Fruit fly (Drosophila melanogaster) whole organism, larva: ENCODE data around the gene Tet.

Experiments used
- noc ChIP-seq: fragments of 200-800 bp; sonication (Bioruptor generic); optimal IDR thresholded peaks from 3 replicates; lab custom pipeline; 2019; ENCODE audit warnings: missing biosample characterization, mild to moderate bottlenecking, missing genetic modification characterization, moderate library complexity

The Tet gene

DNA sequence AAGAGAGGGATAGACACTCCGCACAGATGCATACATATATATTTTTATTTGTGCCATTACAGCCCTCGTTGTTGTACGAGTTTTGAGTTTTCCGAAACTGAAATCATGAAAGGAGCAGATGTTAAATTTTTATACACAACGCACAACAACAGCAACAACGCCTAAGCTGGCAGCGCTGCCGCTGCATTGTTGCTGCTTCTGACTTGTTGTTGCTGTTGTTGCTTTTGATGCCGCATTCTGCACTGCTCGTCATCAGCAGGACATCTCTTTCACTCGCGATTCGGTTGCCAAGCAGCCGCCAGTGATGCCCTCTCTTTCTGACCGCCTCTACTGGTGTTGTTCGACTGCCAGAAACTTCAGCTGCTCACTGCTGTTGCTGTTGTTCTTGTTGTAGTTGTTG, 2.6 kb upstream of the Tet start:
- no peak for TF ChIP-seq noc (tag; lab: Kevin White, UChicago)

DNA sequence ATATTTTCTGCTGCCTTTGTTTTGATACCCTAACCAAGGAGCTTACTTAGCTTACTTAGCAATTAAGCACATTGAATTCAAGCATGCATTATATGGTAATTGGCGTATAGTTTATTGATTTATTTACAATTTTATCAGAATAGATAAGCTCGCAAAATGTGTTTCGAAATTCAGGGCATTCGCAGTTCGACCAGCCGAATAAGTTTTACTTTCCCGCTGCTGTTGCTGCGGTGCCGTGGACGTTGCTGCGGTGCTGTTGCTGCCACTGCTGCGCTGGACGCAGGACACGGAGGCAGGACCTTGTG, 821 bp upstream of the Tet start:
- TF ChIP-seq noc (tag; lab: Kevin White, UChicago) = no peak

DNA sequence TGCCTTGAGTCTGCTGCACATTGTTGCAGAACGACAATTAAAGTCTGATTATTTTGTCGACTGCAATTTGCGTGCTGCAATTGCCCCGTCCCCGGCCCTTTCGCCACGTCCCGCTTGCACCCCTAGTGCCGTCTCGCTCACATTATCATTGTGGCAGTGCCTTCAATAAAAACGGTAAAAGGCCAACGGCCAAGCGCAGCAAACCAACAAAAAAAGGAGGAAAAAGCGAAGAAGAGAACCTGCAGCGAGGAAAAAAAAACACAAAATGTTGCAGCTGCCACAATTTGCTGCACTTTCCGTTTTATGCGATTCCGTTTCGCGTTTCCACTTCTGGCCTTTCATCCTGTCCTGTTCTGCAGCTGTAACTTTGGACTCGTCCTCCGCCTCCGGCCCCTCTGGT, 4.9 kb downstream of the Tet start:
- no peak for TF ChIP-seq noc (tag; lab: Kevin White, UChicago)

DNA sequence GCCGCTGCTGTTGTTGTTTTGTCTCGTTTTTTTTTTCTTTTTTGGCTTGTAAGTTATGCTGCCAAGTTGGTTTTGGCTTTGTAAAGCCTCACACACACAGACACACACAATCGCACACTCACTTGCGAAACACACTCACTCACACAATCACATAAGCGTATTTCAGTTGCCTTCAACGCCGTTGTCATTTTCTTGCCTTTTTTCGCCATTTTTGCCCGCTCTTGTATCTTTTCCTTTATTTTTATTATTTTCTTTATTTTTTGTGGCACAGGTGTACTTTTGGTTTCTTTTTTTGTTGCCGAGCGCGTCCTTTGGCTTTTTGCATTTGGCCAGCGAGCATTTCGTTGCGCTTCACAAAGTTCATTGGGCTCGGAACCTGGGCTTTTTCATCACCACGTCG, 5.9 kb downstream of the Tet start:
- no peak for TF ChIP-seq noc (tag; lab: Kevin White, UChicago)

DNA sequence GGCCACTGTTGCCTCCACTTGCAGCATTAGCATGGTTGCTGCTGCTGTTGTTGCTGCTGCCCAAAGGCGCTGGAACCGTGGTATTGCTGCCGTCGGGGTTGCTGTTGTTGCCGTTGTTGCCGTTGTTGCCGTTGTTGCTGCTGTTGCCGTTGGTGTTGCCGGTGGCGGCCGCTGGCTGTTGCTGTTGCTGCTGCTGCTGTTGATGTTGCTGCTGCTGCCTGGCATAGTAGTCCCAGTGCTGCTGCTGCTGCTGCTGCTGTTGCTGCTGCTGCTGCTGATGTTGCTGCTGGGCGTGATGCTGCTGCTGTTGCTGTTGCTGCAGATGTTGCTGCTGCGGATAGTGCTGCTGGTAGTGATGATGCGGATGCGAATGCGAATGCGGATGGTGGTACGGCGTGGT, 7.8 kb downstream of the Tet start:
- TF ChIP-seq noc (tag; lab: Kevin White, UChicago) = no peak

DNA sequence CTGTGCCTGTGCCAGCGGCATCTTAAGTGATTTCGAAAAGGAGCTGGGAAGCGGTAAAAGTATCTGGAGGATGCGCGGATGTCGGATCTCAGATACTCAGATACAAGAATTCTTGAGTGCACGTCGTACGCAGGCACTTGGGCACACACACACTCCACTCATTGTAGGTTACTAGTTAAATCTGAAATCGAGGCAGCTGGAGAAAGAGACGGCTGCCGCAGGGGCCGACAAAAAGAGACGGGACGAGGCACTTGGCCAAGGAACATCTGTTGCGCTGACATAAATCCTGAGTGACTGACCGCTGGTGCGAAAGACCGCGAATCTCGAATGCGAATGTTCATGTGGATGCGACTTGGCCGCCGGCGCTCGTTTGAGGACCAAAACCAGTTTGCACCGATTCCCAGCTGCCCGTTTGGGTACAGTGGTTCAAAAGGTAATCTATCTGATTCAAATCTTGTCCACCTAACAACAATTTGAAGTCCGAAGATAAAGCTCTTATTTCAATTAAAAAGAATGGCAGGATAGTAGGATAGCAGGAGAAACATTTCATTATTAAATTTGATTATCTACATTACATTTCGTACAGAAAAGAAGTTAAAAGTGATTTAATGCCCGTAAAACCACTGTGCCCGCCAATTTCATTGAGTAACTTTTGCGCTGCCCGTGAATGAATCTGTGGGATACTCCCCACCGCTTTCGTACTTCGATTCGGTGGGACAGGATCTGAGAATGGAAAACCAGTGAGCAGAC, 10.1 kb downstream of the Tet start:
- TF ChIP-seq noc (tag; lab: Kevin White, UChicago) = no peak

DNA sequence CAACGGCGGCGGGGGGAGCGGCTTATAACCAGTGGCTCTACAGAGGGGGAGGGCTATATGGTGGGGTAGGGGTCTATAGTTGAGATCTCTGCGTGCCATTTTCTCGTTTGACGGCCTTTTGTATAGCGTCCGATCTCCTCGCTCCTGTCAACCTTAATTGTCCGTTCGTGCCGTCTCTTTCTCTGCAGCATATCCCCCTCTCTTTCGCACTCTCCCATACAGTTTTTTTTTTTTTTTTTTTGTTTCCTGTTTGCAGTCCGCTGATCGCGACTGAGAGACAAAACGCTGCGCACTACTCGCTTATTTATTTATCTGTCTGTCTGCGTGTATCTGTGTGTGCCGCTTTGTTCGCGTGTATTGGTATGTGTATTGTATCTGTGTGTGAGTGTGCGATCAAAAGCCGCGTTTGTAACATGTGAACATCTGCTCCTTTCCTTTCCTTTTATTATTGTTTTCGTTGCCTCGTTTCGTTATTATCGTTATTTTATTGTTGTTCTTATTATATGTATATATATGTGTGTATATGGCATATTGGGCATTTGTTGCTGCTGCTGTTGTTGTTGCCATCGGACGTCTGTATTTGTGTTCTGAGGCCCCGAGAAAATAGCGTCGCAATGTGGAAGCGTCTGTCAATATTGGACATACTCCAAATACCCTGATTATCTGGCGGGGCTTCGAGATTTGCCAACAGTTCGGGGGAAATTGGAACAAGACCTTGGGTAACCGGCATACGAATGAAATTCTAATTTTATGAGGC, 11.3 kb downstream of the Tet start:
- no peak for TF ChIP-seq noc (tag; lab: Kevin White, UChicago)

DNA sequence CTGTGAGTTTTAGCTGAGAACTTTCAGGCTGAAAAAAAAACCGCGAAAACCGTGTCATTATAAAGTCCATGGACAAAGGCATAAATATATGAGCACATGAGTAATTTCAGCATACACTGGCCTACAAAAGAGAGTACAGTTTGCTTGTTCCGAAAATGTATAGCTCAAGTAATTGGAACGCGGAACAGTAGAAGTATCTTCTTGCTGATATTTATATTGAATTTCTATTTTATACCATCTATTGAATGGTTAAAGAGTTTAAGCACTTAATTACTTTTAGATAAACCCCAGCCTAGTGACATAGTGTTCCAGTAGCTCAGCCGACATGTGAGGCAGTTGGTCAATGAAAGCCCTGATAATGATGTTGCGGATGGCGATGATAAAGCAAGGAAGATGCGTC, 12.1 kb downstream of the Tet start:
- TF ChIP-seq noc (tag; lab: Kevin White, UChicago) = no peak

DNA sequence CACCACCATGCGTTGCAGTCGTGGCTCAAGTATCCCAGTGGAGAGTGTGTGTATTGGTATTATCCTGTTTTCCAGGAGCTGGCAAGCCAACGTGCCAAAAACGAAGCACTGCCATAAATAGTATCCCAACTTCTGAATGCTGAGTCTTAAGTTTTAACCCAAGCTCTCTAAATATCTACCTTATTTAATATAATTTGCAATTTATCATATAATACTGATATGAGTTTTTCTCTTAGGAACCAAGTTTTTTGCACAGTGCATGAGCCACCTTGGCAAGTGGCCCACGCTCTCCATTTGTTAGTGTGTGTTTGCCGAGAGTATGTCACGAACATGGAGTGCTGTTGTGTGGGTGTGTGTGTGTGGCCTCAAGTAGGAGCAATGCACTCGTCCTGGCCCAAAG, 13.4 kb downstream of the Tet start:
- no peak for TF ChIP-seq noc (tag; lab: Kevin White, UChicago)

DNA sequence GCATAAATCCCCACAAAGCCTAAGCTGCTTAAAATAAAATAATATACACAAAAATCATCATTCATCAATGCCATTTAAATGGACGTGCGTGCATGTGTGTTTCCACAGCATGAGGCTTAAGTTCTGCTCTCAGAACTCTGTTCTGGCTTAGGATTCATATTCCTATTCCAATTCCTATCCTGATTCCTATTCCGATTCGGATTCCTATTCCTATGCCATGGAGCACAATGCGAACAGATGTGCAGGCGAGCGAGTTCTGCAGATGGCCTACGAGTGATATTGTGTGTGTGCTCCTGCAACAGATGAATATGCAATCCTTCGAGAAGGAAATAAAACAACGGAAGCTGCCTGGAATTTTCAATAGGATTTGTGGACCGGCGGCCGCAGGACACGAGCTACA, 14.5 kb downstream of the Tet start:
- TF ChIP-seq noc (tag; lab: Kevin White, UChicago) = no peak

DNA sequence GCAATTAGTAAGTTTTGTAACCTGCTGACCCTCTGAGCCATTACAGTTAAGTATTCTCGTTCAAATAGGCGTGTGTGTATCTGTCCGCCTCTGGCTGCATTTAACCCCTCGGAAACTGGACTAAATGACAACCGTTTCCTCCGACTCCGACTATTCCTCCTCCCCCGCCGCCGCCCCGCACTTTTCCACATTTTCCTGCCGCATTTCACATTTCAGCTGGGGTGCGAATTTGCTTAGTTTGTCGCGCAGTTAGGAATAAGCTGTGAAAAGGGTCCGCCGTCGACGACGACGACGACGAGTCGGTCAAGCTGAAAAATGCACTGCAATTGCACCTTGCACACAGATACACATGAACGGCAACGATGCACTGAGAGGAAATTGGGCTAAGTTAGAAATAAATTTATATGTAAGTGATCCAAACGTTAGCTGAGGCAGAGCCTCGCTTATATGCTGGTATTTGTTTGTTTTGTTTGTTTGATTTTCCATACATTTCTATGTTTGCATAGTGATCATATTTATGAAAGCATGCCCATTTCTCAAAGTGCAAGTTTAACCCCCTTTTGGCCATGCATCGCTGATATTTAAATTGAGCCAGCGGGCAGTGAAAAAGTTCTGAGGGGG, 16.9 kb downstream of the Tet start:
- TF ChIP-seq noc (tag; lab: Kevin White, UChicago) = no peak

DNA sequence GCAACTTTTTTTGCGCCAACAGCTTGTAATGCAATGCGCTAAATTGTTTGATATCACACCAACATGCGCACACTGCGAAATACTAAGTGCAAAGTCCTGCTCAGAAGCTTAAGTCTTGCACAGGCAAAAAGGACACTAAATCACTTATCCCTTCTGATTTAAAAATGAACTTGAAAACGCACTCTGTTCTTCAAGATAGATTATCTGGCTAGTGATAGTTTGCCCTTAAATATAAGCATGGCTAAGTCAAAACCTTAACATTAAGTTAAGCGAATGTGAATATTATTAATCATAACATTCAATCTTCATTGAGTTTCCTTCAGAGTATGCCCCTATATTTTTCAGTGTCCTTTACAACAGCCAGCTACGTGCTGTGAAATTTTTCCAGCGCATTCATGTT, 18.9 kb downstream of the Tet start:
- no peak for TF ChIP-seq noc (tag; lab: Kevin White, UChicago)

DNA sequence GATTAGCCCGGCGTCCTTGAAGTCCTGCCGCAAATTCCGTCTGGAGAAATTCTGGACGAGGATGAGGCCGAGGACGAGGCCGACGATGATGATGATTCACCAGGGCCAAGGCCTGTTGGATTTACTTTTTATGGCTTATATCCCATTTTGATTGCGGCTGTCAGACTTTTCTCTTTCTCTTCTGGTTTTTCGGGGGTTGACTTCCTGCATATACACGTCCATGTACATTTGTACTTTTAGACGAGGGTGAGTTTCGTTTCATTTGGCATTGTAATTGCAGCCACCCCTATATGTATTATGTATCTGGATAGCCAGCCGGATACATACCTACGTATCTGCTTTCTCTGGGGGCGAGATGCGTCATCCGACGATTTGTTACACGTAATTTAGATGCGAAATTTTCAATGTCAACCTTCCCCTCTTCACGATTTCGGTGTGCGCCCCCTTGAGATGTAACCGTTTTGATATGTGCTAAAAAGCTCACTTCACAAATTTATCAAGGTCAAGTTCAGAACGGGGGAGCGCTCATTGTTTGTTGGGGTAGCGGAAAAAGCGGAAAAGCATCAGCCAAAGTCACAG, 23.4 kb downstream of the Tet start:
- no peak for TF ChIP-seq noc (tag; lab: Kevin White, UChicago)

DNA sequence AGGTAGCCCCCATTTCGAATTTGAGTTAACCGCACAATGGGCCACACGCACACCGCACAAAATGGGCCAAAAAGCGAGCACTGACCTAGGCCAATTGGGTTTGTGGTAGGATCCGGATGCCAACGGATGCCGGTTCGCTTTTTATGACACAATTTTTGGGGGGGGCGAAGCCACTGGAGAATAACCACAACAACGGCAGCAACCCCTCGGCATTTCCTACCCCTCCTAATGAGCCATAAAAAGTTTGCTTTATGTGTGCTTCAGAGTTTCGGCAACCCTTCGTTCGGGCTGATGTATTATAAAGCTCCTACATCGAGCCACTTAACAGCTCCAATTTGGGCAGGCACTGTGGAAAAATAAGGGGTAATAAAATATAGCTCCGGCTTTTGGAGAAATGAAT, 24.3 kb downstream of the Tet start:
- no peak for TF ChIP-seq noc (tag; lab: Kevin White, UChicago)

DNA sequence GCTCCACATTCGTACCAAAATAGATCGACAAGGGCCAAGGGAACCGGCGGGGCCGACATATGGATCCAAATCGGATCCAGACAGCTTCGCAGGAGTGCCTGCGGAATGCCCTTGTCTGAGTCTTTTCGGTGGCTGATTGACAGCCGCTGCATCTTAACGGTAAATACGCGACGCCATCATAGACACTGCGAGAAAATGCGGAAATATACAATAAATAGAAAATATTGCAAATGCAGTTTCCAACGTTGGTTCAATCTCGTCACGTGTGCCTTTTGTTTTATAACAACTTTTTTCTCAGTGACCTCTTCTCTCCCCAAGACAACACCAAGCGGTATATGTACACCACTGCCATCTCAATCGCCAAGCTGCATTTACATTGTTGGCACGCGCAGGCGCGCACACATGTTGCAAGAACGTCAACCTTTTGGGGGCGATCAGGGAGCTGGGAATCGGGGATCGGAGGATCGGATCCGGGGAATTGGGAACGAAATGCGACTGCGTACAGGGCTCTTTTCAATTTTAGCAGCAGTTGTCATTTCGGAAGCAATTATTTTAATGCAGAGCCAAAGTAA, 26.1 kb downstream of the Tet start:
- TF ChIP-seq noc (tag; lab: Kevin White, UChicago) = no peak

DNA sequence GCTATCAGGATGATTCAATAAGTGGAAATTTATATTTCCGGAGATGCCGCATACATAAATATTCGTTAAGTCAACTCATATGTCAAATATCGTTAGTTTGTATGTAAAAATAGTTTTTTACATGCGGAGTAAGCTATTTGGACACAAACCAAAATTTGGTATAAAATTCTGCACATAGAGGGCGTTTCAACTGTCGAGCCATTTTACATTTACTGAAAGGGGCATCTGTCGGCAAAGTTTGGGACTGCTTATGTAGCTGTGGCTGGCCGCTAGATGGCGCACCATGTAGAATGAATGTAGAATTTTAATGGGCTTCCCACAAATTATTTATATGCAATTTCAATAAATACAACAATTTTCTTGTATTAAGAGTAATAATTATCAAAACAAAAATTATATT, 27.2 kb downstream of the Tet start:
- TF ChIP-seq noc (tag; lab: Kevin White, UChicago) = no peak
